Worm (Caenorhabditis elegans): ENCODE data around the gene cyp-35A3.

- TF ChIP-seq sptf-1 (tag; optimal IDR thresholded peaks at IDR 0.05) (no peak), nhr-237 (tag; optimal IDR thresholded peaks at IDR 0.05) (no peak), unc-39 (tag; optimal IDR thresholded peaks at IDR 0.05) (no peak), ceh-43 (GFP tag; optimal IDR thresholded peaks at IDR 0.05) (no peak), unc-62 (GFP tag; optimal IDR thresholded peaks at IDR 0.05) (no peak), nhr-12 (tag; optimal IDR thresholded peaks at IDR 0.05) (no peak), elt-1 (tag; optimal IDR thresholded peaks at IDR 0.05; ENCODE audit: borderline replicate concordance, insufficient read depth) (no peak)
These were observed 17.8 kb upstream of the cyp-35A3 start for ce11 chrV:4004577-4004976.

Data from whole organism, mixed stage, embryonic.